Worm (Caenorhabditis elegans) whole organism, late embryonic: ENCODE measurements around the gene cyp-33B1.

ENCODE experiments used
- C38D4.7 ChIP-seq: fragments of 200-800 bp; sonication (Bioruptor generic); optimal IDR thresholded peaks from 2 replicates; lab custom pipeline; 2018; ENCODE audit warnings: mild to moderate bottlenecking, missing genetic modification characterization, moderate library complexity, missing compliant biosample characterization
- K09A11.1 ChIP-seq: sonication (generic microtip); optimal IDR thresholded peaks from 2 replicates; lab custom pipeline; 2017; ENCODE audit warnings: antibody characterized with exemption, mild to moderate bottlenecking, missing genetic modification characterization, missing compliant biosample characterization; ENCODE audit not compliant: insufficient read depth
- ahr-1 ChIP-seq: sonication (generic microtip); optimal IDR thresholded peaks from 2 replicates; lab custom pipeline; 2016; ENCODE audit warnings: missing genetic modification characterization, missing compliant biosample characterization
- ama-1 ChIP-seq: fragments of 150-350 bp; optimal IDR thresholded peaks from 2 replicates; lab custom pipeline; 2014
- ceh-18 ChIP-seq: sonication (generic microtip); optimal IDR thresholded peaks from 2 replicates; lab custom pipeline; 2016; ENCODE audit warnings: missing genetic modification characterization, missing compliant biosample characterization
- ceh-19 ChIP-seq: fragments of 200-800 bp; sonication (Bioruptor generic); optimal IDR thresholded peaks from 2 replicates; lab custom pipeline; 2018; ENCODE audit warnings: mild to moderate bottlenecking, missing genetic modification characterization, missing compliant biosample characterization
- ceh-2 ChIP-seq: sonication (generic microtip); optimal IDR thresholded peaks from 2 replicates; lab custom pipeline; 2016; ENCODE audit warnings: missing genotype, missing genetic modification characterization, missing compliant biosample characterization
- ceh-24 ChIP-seq: sonication (generic microtip); optimal IDR thresholded peaks from 2 replicates; lab custom pipeline; 2016; ENCODE audit warnings: mild to moderate bottlenecking, missing genetic modification characterization, missing compliant biosample characterization
- ceh-30 ChIP-seq: fragments of 150-350 bp; optimal IDR thresholded peaks from 2 replicates; lab custom pipeline; 2014; ENCODE audit warnings: missing biosample characterization, missing genetic modification characterization
- ceh-31 ChIP-seq: sonication (generic microtip); optimal IDR thresholded peaks from 2 replicates; lab custom pipeline; 2016; ENCODE audit warnings: missing genetic modification characterization, missing compliant biosample characterization
- ceh-9 ChIP-seq: sonication (generic microtip); optimal IDR thresholded peaks from 2 replicates; lab custom pipeline; 2016; ENCODE audit warnings: mild to moderate bottlenecking, missing genetic modification characterization, inconsistent platforms, missing compliant biosample characterization
- elt-2 ChIP-seq: sonication (generic microtip); optimal IDR thresholded peaks from 2 replicates; lab custom pipeline; 2016; ENCODE audit warnings: missing genetic modification reagents, missing genetic modification characterization, missing compliant biosample characterization
- ets-4 ChIP-seq: sonication (generic microtip); optimal IDR thresholded peaks from 2 replicates; lab custom pipeline; 2016; ENCODE audit warnings: missing genetic modification characterization, missing compliant biosample characterization
- eyg-1 ChIP-seq: sonication (generic microtip); optimal IDR thresholded peaks from 2 replicates; lab custom pipeline; 2016; ENCODE audit warnings: missing genotype, missing genetic modification characterization, missing compliant biosample characterization
- fax-1 ChIP-seq: sonication (generic microtip); optimal IDR thresholded peaks from 2 replicates; lab custom pipeline; 2016; ENCODE audit warnings: missing genotype, missing genetic modification characterization, missing compliant biosample characterization
- fkh-6 ChIP-seq: sonication (generic microtip); optimal IDR thresholded peaks from 2 replicates; lab custom pipeline; 2016; ENCODE audit warnings: missing genetic modification characterization, missing compliant biosample characterization
- hlh-30 ChIP-seq: sonication (generic microtip); optimal IDR thresholded peaks from 2 replicates; lab custom pipeline; 2017; ENCODE audit warnings: antibody characterized with exemption, missing genetic modification characterization, missing compliant biosample characterization; ENCODE audit not compliant: insufficient read depth
- hlh-8 ChIP-seq: sonication (generic microtip); optimal IDR thresholded peaks from 2 replicates; lab custom pipeline; 2016; ENCODE audit warnings: missing genotype, missing genetic modification characterization, missing compliant biosample characterization
- madf-2 ChIP-seq: sonication (generic microtip); optimal IDR thresholded peaks from 2 replicates; lab custom pipeline; 2017; ENCODE audit warnings: missing genetic modification characterization, missing compliant biosample characterization
- mec-3 ChIP-seq: sonication (generic microtip); optimal IDR thresholded peaks from 2 replicates; lab custom pipeline; 2016; ENCODE audit warnings: borderline replicate concordance, missing genetic modification characterization, missing compliant biosample characterization
- nfya-1 ChIP-seq: sonication (generic microtip); optimal IDR thresholded peaks from 2 replicates; lab custom pipeline; 2017; ENCODE audit warnings: missing genetic modification characterization, mild to moderate bottlenecking, missing compliant biosample characterization, antibody characterized with exemption, moderate library complexity
- npax-4 ChIP-seq: sonication (generic microtip); optimal IDR thresholded peaks from 2 replicates; lab custom pipeline; 2016; ENCODE audit warnings: missing genetic modification characterization, missing compliant biosample characterization
- pax-1 ChIP-seq: fragments of 150-350 bp; optimal IDR thresholded peaks from 2 replicates; lab custom pipeline; 2014; ENCODE audit warnings: missing biosample characterization, missing genetic modification characterization
- ref-2 ChIP-seq: sonication (generic microtip); optimal IDR thresholded peaks from 2 replicates; lab custom pipeline; 2016; ENCODE audit warnings: missing genetic modification characterization, missing compliant biosample characterization
- rnt-1 ChIP-seq: sonication (generic microtip); optimal IDR thresholded peaks from 2 replicates; lab custom pipeline; 2016; ENCODE audit warnings: missing genetic modification characterization, missing compliant biosample characterization
- sdc-2 ChIP-seq: sonication (generic microtip); optimal IDR thresholded peaks from 2 replicates; lab custom pipeline; 2016; ENCODE audit warnings: missing genotype, missing genetic modification characterization, missing compliant biosample characterization
- sox-2 ChIP-seq: fragments of 200-800 bp; sonication (Bioruptor generic); IDR thresholded peaks from 2 replicates; pipeline ENCODE4 v1.3.6; 2022; ENCODE audit warnings: missing genetic modification reagents, missing genetic modification characterization, missing compliant biosample characterization
- sox-4 ChIP-seq: sonication (generic microtip); optimal IDR thresholded peaks from 2 replicates; lab custom pipeline; 2017; ENCODE audit warnings: mild to moderate bottlenecking, missing genetic modification characterization, inconsistent platforms, missing compliant biosample characterization
- syd-9 ChIP-seq: sonication (generic microtip); optimal IDR thresholded peaks from 2 replicates; lab custom pipeline; 2016; ENCODE audit warnings: mild to moderate bottlenecking, missing genetic modification characterization, moderate library complexity, missing compliant biosample characterization
- ttx-3 ChIP-seq: sonication (generic microtip); optimal IDR thresholded peaks from 2 replicates; lab custom pipeline; 2016; ENCODE audit warnings: missing genetic modification reagents, missing genetic modification characterization, missing compliant biosample characterization
- unc-3 ChIP-seq, 2 experiments: fragments of 200-800 bp in 1 of 2; sonication (Bioruptor generic) in 1 of 2; sonication (generic microtip) in 1 of 2; conservative IDR thresholded peaks in 1 of 2; optimal IDR thresholded peaks in 1 of 2; 2 replicates each; pipeline versions ENCODE4 v1.3.6 to Lab custom; 2016 to 2022; ENCODE audit warnings: missing compliant biosample characterization in 2 of 2, missing genetic modification characterization in 2 of 2, missing genetic modification reagents in 1 of 2
- unc-55 ChIP-seq: sonication (generic microtip); optimal IDR thresholded peaks from 2 replicates; lab custom pipeline; 2017; ENCODE audit warnings: missing biosample characterization, missing genetic modification reagents, missing genetic modification characterization
- zip-5 ChIP-seq: sonication (generic microtip); optimal IDR thresholded peaks from 2 replicates; lab custom pipeline; 2016; ENCODE audit warnings: missing genetic modification characterization, missing compliant biosample characterization
- ztf-16 ChIP-seq: sonication (generic microtip); optimal IDR thresholded peaks from 2 replicates; lab custom pipeline; 2017; ENCODE audit warnings: missing genetic modification characterization, missing compliant biosample characterization

The cyp-33B1 gene

ce11 chrV:9047555-9048049 lies 6.5 kb downstream of the cyp-33B1 start, which contains the start of gene C25E10.17:
TSS of gene C25E10.17 (minus strand) at chrV:9047605.
- TF ChIP-seq ceh-24 (tag; lab: Kevin White, UChicago) (no peak), unc-3 (GFP tag; conservative IDR thresholded peaks at IDR 0.05; lab: Robert Waterston, UW) (no peak), unc-3 (tag; optimal IDR thresholded peaks at IDR 0.05; lab: Kevin White, UChicago) (no peak), ceh-19 (GFP tag; lab: Kevin White, UChicago) (no peak), zip-5 (tag; lab: Kevin White, UChicago) (no peak), syd-9 (tag; lab: Kevin White, UChicago) (no peak), mec-3 (tag; lab: Kevin White, UChicago) (no peak), sox-4 (tag; lab: Kevin White, UChicago) (no peak), npax-4 (tag; lab: Kevin White, UChicago) (no peak), nfya-1 (tag; lab: Kevin White, UChicago) (no peak), ceh-18 (no peak), eyg-1 (tag; lab: Kevin White, UChicago) (no peak), pax-1 (no peak), sdc-2 (tag; lab: Kevin White, UChicago) (no peak), ceh-2 (tag; lab: Kevin White, UChicago) (no peak), ref-2 (no peak), hlh-30 (no peak), madf-2 (tag; lab: Kevin White, UChicago) (no peak)

DNA sequence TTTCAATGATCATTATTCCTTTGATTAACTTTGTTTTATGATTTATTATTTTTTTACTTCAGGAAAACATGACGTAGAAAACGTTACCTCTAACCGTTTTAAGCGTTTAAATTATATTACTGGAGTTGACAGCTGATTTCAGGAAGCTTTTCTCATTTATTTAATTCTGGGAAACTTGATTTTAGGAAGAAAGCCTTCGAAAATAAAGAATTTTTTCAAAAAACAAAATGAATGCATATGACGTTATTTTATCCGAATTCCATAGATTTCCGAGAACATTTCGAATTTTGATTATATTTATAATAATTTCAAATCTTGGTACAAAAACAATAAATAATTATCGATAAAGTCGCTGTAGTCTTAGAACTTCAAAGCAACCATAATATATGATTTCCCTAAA lies 8.1 kb downstream of the cyp-33B1 start:
- no peak for TF ChIP-seq hlh-8 (tag; lab: Kevin White, UChicago)
- no peak for TF ChIP-seq rnt-1
- no peak for TF ChIP-seq ttx-3
- no peak for TF ChIP-seq ceh-30 (tag; lab: Kevin White, UChicago)
- no peak for TF ChIP-seq eyg-1 (tag; lab: Kevin White, UChicago)
- no peak for TF ChIP-seq ceh-9 (tag; lab: Kevin White, UChicago)
- no peak for TF ChIP-seq mec-3 (tag; lab: Kevin White, UChicago)
- TF ChIP-seq fax-1 (tag; lab: Kevin White, UChicago): no peak
- no peak for TF ChIP-seq npax-4 (tag; lab: Kevin White, UChicago)
- no peak for TF ChIP-seq fkh-6 (tag; lab: Kevin White, UChicago)
- TF ChIP-seq ceh-31 (tag; lab: Kevin White, UChicago): no peak
- TF ChIP-seq elt-2 (tag; lab: Kevin White, UChicago): no peak
- TF ChIP-seq ztf-16: no peak
- TF ChIP-seq C38D4.7 (GFP tag; lab: Kevin White, UChicago): no peak
- no peak for TF ChIP-seq K09A11.1 (tag; lab: Kevin White, UChicago)
- no peak for TF ChIP-seq sox-2 (GFP tag; lab: Robert Waterston, UW)
- no peak for TF ChIP-seq ama-1 (lab: Kevin White, UChicago)
- TF ChIP-seq unc-3 (GFP tag; conservative IDR thresholded peaks at IDR 0.05; lab: Robert Waterston, UW): no peak
- no peak for TF ChIP-seq unc-3 (tag; optimal IDR thresholded peaks at IDR 0.05; lab: Kevin White, UChicago)

DNA sequence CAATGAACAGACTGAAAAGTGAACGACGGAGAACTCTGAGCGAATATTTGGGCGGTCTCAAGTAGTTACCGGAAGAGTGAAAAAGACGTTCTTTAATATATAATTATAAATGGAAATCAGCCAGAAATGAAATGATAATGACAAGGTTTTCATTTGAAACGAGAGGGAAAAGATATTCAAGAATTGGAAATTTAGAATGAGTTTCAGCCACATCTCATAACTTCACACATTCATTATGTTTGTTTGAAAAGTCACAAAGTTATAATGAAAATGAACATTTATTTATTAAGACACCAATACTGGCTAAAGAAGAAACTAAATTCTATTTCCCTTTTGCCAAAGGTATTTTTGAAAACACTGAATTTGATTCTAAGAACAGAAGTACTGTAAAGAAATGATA lies 10.0 kb downstream of the cyp-33B1 start, which contains the start of gene C25E10.7:
Gene C25E10.7 (minus strand): TSS at position 101 of the 400 bp plus-strand sequence.
- TF ChIP-seq unc-3 (GFP tag; conservative IDR thresholded peaks at IDR 0.05; lab: Robert Waterston, UW) (no peak), unc-3 (tag; optimal IDR thresholded peaks at IDR 0.05; lab: Kevin White, UChicago) (no peak), ahr-1 (tag; lab: Kevin White, UChicago) (no peak), ets-4 (tag; lab: Kevin White, UChicago) (no peak), ceh-30 (tag; lab: Kevin White, UChicago) (no peak)

DNA sequence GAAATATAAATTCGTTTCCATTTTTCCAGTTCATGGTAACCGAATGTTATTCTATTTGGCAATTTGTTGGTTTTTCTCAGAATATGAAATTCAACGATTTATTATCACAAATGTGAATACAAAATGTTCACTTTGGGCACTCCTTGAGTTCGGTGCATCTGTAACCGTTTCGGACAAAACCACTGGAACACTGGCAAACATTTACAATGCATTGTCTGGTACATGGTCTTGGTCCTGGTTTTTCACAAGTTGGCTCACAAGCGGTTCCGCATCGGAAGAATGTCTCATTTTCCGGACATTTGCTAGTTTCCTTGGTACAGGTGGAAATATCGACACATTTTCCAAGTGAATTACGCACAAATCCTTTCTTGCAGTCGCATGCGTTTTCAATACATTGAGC lies 12.1 kb downstream of the cyp-33B1 start:
- TF ChIP-seq unc-55: no peak
